Worm (Caenorhabditis elegans): ENCODE measurements around the gene C25A8.1.

The C25A8.1 gene

DNA sequence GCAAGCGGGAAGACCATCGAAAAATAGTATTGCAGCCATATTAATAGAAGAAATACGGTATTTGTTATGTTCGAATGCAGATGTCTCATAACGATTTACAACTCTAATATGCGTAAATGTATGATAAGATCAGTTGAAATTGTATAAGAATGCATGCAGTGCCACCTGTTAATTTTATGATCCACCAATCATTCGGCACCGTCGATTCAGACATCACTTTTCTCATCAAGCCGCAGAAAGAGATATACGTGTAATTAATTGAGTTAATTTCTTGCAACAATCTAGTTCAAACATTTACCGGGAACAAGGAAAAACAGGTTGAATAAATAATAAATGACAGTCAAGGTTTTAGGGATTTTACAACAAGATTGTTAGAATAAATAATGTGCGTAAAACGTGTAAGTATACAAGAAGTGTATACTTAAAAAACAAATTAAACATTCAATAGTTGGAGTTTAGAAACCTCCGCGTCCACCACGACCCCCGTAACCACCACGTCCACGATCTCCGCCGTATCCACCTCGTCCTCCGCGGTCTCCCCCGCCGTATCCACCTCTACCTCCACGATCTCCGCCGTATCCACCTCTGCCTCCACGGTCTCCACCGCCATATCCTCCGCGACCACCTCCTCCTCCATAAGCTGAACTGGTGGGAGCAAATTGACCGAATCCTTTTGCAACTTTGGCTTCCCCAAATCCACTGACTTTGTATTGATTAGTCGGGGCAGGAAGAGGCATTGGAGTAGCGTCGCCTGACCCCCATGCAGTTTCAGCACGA lies 36.6 kb upstream of the C25A8.1 start:
- no peak for TF ChIP-seq elt-1 (tag; optimal IDR thresholded peaks at IDR 0.05; ENCODE audit: borderline replicate concordance, insufficient read depth)
- TF ChIP-seq flh-1 (GFP tag; optimal IDR thresholded peaks at IDR 0.05), result no peak
- TF ChIP-seq sem-2 (GFP tag; optimal IDR thresholded peaks at IDR 0.05), result no peak
- TF ChIP-seq unc-62 (GFP tag; optimal IDR thresholded peaks at IDR 0.05), result no peak
- TF ChIP-seq sptf-1 (tag; optimal IDR thresholded peaks at IDR 0.05), result no peak
- TF ChIP-seq mab-5 (tag; optimal IDR thresholded peaks at IDR 0.05), result no peak
- TF ChIP-seq cnd-1 (tag; optimal IDR thresholded peaks at IDR 0.05), result no peak
- TF ChIP-seq ceh-83 (GFP tag; optimal IDR thresholded peaks at IDR 0.05), result no peak
- TF ChIP-seq nhr-76 (tag; optimal IDR thresholded peaks at IDR 0.05), result no peak
- TF ChIP-seq zip-8 (tag; optimal IDR thresholded peaks at IDR 0.05), result no peak
- no peak for TF ChIP-seq ztf-11 (tag; optimal IDR thresholded peaks at IDR 0.05)
- TF ChIP-seq pha-4 (tag; optimal IDR thresholded peaks at IDR 0.05), result no peak
- TF ChIP-seq blmp-1 (tag; optimal IDR thresholded peaks at IDR 0.05), result no peak
- TF ChIP-seq snpc-4 (tag; optimal IDR thresholded peaks at IDR 0.05), result no peak
- no peak for TF ChIP-seq drap-1 (GFP tag; optimal IDR thresholded peaks at IDR 0.05)
- TF ChIP-seq unc-39 (tag; optimal IDR thresholded peaks at IDR 0.05), result no peak
- no peak for TF ChIP-seq mep-1 (tag; optimal IDR thresholded peaks at IDR 0.05)
- TF ChIP-seq nhr-2 (tag; optimal IDR thresholded peaks at IDR 0.05), result no peak

DNA sequence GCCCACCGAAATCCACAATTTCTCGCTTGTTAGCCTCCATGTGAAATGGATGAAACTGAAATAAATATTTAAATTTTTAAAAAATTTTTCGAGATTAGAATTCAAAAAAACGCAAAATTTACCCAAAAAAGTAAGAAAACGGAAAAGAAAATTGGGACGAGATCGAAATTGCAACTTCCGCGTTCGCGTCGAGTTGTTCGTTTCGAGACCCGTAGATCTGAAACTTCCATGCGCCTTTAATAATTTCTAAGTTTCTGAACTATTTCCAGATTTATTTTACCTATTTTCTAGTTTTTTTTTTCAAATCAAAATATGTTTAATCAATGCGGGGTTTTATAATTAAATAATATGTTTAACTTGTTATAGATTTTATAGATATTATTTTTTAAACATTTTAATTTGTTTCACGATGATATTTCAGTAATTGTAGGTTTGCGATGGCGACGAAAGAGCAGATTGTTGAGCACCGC lies 33.8 kb upstream of the C25A8.1 start, which contains the start of the genes pgl-1 and him-3:
pgl-1 (minus strand) TSS at position 230 of the 470 bp plus-strand sequence.
him-3 (plus strand) TSS at position 420 of the 470 bp plus-strand sequence.
- TF ChIP-seq mep-1 (tag; optimal IDR thresholded peaks at IDR 0.05) (no peak), drap-1 (GFP tag; optimal IDR thresholded peaks at IDR 0.05) (no peak), mls-2 (tag; optimal IDR thresholded peaks at IDR 0.05) (no peak), sem-2 (GFP tag; optimal IDR thresholded peaks at IDR 0.05) (no peak), tbx-8 (GFP tag; optimal IDR thresholded peaks at IDR 0.05) (no peak), bed-3 (GFP tag; optimal IDR thresholded peaks at IDR 0.05) (no peak), elt-3 (tag; optimal IDR thresholded peaks at IDR 0.05) (no peak), mab-5 (tag; optimal IDR thresholded peaks at IDR 0.05) (no peak), lin-13 (tag; optimal IDR thresholded peaks at IDR 0.05) (no peak), nhr-237 (tag; optimal IDR thresholded peaks at IDR 0.05) (no peak), nhr-2 (tag; optimal IDR thresholded peaks at IDR 0.05) (no peak), lsy-2 (tag; optimal IDR thresholded peaks at IDR 0.05) (no peak), nhr-28 (tag; optimal IDR thresholded peaks at IDR 0.05) (no peak), ceh-83 (GFP tag; optimal IDR thresholded peaks at IDR 0.05) (no peak)

DNA sequence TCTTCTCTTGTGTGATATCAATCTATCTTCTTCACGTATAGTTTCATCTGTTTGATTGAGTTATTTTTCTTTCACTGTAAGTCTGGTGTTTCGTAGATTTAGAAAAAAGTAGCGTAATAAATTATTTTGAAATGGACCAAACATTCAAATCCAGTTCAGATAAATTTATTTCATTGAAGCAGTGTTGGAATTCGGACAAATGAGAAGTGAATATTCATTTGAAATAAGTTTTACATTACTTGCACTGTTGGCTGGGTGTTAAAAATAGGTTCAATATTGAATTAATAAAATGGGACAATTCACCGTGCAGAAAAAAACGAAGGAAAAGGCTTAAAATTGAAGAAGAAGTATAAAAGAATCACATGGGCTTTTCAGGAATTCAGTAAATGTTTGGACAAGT lies 32.3 kb upstream of the C25A8.1 start:
- TF ChIP-seq sptf-1 (tag; optimal IDR thresholded peaks at IDR 0.05), result no peak
- no peak for TF ChIP-seq unc-120 (tag; optimal IDR thresholded peaks at IDR 0.05; ENCODE audit: poor library complexity, severe bottlenecking)
- TF ChIP-seq tbx-8 (GFP tag; optimal IDR thresholded peaks at IDR 0.05), result no peak
- TF ChIP-seq elt-1 (tag; optimal IDR thresholded peaks at IDR 0.05; ENCODE audit: borderline replicate concordance, insufficient read depth), result no peak
- no peak for TF ChIP-seq ceh-39 (tag; optimal IDR thresholded peaks at IDR 0.05)
- no peak for TF ChIP-seq bed-3 (GFP tag; optimal IDR thresholded peaks at IDR 0.05)
- no peak for TF ChIP-seq pha-4 (tag; optimal IDR thresholded peaks at IDR 0.05)

DNA sequence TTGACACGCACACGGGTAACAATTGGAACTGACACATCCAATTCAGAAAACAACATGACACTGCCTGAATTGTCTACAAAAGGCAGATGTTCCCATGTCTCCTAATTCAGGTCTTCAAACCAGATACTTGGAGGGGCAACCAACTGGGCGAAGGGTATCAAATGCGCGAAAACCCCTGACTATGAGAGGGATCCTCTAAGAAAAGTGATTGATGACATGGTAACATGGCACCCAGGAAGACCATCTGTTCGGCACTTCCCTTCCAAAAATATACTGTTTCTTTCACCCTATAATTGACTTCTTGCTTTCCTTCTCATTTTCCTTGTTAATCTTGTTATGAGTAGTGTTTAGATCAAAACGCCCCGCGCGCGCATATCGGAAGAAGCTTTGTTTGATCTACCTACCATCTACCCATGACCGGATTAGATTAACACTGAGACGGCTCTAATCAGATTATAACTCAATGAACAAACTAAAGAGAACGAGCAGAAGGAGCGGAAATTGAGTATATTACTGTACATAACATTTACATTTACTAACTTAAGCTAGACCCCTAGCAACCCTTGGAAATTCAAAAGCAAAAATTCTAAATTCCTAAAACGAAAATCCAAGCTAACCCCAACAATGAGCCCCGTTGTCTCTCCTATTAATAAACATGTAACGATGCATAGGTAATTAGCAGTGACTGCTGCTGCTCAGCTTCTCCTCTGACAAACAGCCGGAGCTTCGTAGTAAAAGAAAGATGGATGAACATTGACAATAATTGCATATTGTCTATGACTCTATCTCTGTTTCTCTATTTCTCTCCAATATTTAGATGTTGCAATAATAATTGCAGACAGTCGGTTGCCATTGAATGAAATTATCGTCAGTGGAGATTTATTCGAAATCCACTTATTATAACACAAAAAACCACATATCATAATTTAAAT lies 26.2 kb upstream of the C25A8.1 start:
- peak; percentile 18 for TF ChIP-seq ztf-11 (tag; optimal IDR thresholded peaks at IDR 0.05)
- TF ChIP-seq nhr-28 (tag; optimal IDR thresholded peaks at IDR 0.05), result no peak
- TF ChIP-seq nhr-237 (tag; optimal IDR thresholded peaks at IDR 0.05), result no peak
- no peak for TF ChIP-seq nhr-76 (tag; optimal IDR thresholded peaks at IDR 0.05)
- TF ChIP-seq ham-2 (GFP tag; optimal IDR thresholded peaks at IDR 0.05), result no peak
- TF ChIP-seq ces-1 (GFP tag; optimal IDR thresholded peaks at IDR 0.05), result peak; percentile 49
- TF ChIP-seq elt-1 (tag; optimal IDR thresholded peaks at IDR 0.05; ENCODE audit: borderline replicate concordance, insufficient read depth), result peak; percentile 53
- no peak for TF ChIP-seq lin-32 (GFP tag; optimal IDR thresholded peaks at IDR 0.05)
- peak; percentile 40 for TF ChIP-seq pha-4 (tag; optimal IDR thresholded peaks at IDR 0.05)
- no peak for TF ChIP-seq elt-3 (tag; optimal IDR thresholded peaks at IDR 0.05)
- no peak for TF ChIP-seq mep-1 (tag; optimal IDR thresholded peaks at IDR 0.05)
- TF ChIP-seq sptf-1 (tag; optimal IDR thresholded peaks at IDR 0.05), result peak; percentile 7
- peak; percentile 63 for TF ChIP-seq cnd-1 (tag; optimal IDR thresholded peaks at IDR 0.05)
- TF ChIP-seq snpc-4 (tag; optimal IDR thresholded peaks at IDR 0.05), result no peak
- no peak for TF ChIP-seq lin-13 (tag; optimal IDR thresholded peaks at IDR 0.05)
- no peak for TF ChIP-seq nhr-2 (tag; optimal IDR thresholded peaks at IDR 0.05)
- TF ChIP-seq sem-2 (GFP tag; optimal IDR thresholded peaks at IDR 0.05), result no peak
- TF ChIP-seq unc-62 (GFP tag; optimal IDR thresholded peaks at IDR 0.05), result peak; percentile 40
- peak; percentile 8 for TF ChIP-seq mls-2 (tag; optimal IDR thresholded peaks at IDR 0.05)
- TF ChIP-seq drap-1 (GFP tag; optimal IDR thresholded peaks at IDR 0.05), result no peak
- peak; percentile 51 for TF ChIP-seq ceh-43 (GFP tag; optimal IDR thresholded peaks at IDR 0.05)
- no peak for TF ChIP-seq blmp-1 (tag; optimal IDR thresholded peaks at IDR 0.05)
- TF ChIP-seq bed-3 (GFP tag; optimal IDR thresholded peaks at IDR 0.05), result no peak
